Fruit fly (Drosophila melanogaster) whole organism, embryonic: ENCODE data around the gene CG11920.

ENCODE experiments used
- Ada2b ChIP-seq: fragments of 200-800 bp; sonication (Bioruptor generic); IDR thresholded peaks from 2 replicates; pipeline ENCODE4 v1.3.6; 2022; ENCODE audit warnings: missing biosample characterization, missing genetic modification characterization
- BEAF-32 ChIP-seq: fragments of 200-800 bp; sonication (Bioruptor generic); optimal IDR thresholded peaks from 3 replicates; lab custom pipeline; 2017; ENCODE audit warnings: missing biosample characterization, missing genetic modification characterization, mild to moderate bottlenecking, moderate library complexity, missing genetic modification reagents
- CG10147 ChIP-seq: fragments of 200-800 bp; sonication (Bioruptor generic); optimal IDR thresholded peaks from 2 replicates; lab custom pipeline; 2019; ENCODE audit warnings: missing biosample characterization, mild to moderate bottlenecking, missing genetic modification characterization, moderate library complexity
- CG10267 ChIP-seq: fragments of 200-800 bp; sonication (Bioruptor generic); optimal IDR thresholded peaks from 2 replicates; lab custom pipeline; 2018; ENCODE audit warnings: missing biosample characterization, mild to moderate bottlenecking, missing genetic modification characterization, moderate library complexity
- CG10321 ChIP-seq: fragments of 200-800 bp; sonication (Bioruptor generic); IDR thresholded peaks from 2 replicates; pipeline ENCODE4 v1.3.6; 2022; ENCODE audit warnings: missing biosample characterization, missing genetic modification characterization
- CG10959 ChIP-seq: fragments of 200-800 bp; sonication (Bioruptor generic); IDR thresholded peaks from 2 replicates; pipeline ENCODE4 v1.3.6; 2022; ENCODE audit warnings: missing biosample characterization, missing genetic modification characterization
- CG11560 ChIP-seq: fragments of 200-800 bp; sonication (Bioruptor generic); IDR thresholded peaks from 3 replicates; pipeline ENCODE4 v1.3.6; 2022; ENCODE audit warnings: missing biosample characterization, missing genetic modification characterization
- CG12744 ChIP-seq: fragments of 200-800 bp; sonication (Bioruptor generic); optimal IDR thresholded peaks from 2 replicates; lab custom pipeline; 2016; ENCODE audit warnings: missing biosample characterization, missing genetic modification characterization
- CG14965 ChIP-seq: fragments of 200-800 bp; sonication (Bioruptor generic); optimal IDR thresholded peaks from 2 replicates; lab custom pipeline; 2016; ENCODE audit warnings: missing biosample characterization, missing genetic modification characterization, borderline replicate concordance
- CG1647 ChIP-seq: fragments of 200-800 bp; sonication (Bioruptor generic); optimal IDR thresholded peaks from 3 replicates; lab custom pipeline; 2016; ENCODE audit warnings: missing biosample characterization, missing genetic modification characterization
- CG17385 ChIP-seq: fragments of 200-800 bp; sonication (Bioruptor generic); optimal IDR thresholded peaks from 3 replicates; lab custom pipeline; 2018; ENCODE audit warnings: missing biosample characterization, mild to moderate bottlenecking, missing genetic modification characterization
- CG18476 ChIP-seq: fragments of 200-800 bp; sonication (Bioruptor generic); optimal IDR thresholded peaks from 2 replicates; lab custom pipeline; 2016; ENCODE audit warnings: missing biosample characterization, mild to moderate bottlenecking, missing genetic modification characterization
- CG18619 ChIP-seq: fragments of 200-800 bp; sonication (Bioruptor generic); optimal IDR thresholded peaks from 3 replicates; lab custom pipeline; 2017; ENCODE audit warnings: missing biosample characterization, mild to moderate bottlenecking, missing genetic modification characterization
- CG2712 ChIP-seq: fragments of 200-800 bp; optimal IDR thresholded peaks from 3 replicates; lab custom pipeline; 2019; ENCODE audit warnings: missing biosample characterization, mild to moderate bottlenecking, missing genetic modification characterization, moderate library complexity
- CG30020 ChIP-seq: fragments of 200-800 bp; optimal IDR thresholded peaks from 2 replicates; lab custom pipeline; 2019; ENCODE audit warnings: missing biosample characterization, mild to moderate bottlenecking, missing genetic modification characterization, moderate library complexity
- CG32767 ChIP-seq: fragments of 200-800 bp; sonication (Bioruptor generic); IDR thresholded peaks from 2 replicates; pipeline ENCODE4 v1.3.6; 2022; ENCODE audit warnings: missing biosample characterization, missing genetic modification characterization
- CG32772 ChIP-seq: fragments of 200-800 bp; sonication (Bioruptor generic); IDR thresholded peaks from 2 replicates; pipeline ENCODE4 v1.3.6; 2022; ENCODE audit warnings: missing biosample characterization, missing genetic modification characterization
- CG4854 ChIP-seq: fragments of 200-800 bp; sonication (Bioruptor generic); optimal IDR thresholded peaks from 2 replicates; lab custom pipeline; 2016; ENCODE audit warnings: missing biosample characterization, missing genetic modification characterization, inconsistent platforms
- CG7745 ChIP-seq: fragments of 200-800 bp; sonication (Bioruptor generic); optimal IDR thresholded peaks from 2 replicates; lab custom pipeline; 2018; ENCODE audit warnings: missing biosample characterization, mild to moderate bottlenecking, missing genetic modification characterization, moderate library complexity
- CG8290 ChIP-seq, 3 experiments: fragments of 200-800 bp; sonication (Bioruptor generic); optimal IDR thresholded peaks; 2 replicates each; lab custom pipeline; 2016 to 2019; ENCODE audit warnings: missing biosample characterization in 3 of 3, missing genetic modification characterization in 3 of 3, mild to moderate bottlenecking in 2 of 3, moderate library complexity in 1 of 3
- CG8388 ChIP-seq: fragments of 200-800 bp; sonication (Bioruptor generic); optimal IDR thresholded peaks from 2 replicates; lab custom pipeline; 2019; ENCODE audit warnings: missing biosample characterization, mild to moderate bottlenecking, missing genetic modification characterization, moderate library complexity
- CG8924 ChIP-seq: fragments of 200-800 bp; optimal IDR thresholded peaks from 3 replicates; lab custom pipeline; 2019; ENCODE audit warnings: missing biosample characterization, mild to moderate bottlenecking, missing genetic modification characterization, moderate library complexity
- CoRest ChIP-seq: fragments of 200-800 bp; sonication (Bioruptor generic); optimal IDR thresholded peaks from 3 replicates; lab custom pipeline; 2018; ENCODE audit warnings: missing biosample characterization, mild to moderate bottlenecking, missing genetic modification characterization, moderate library complexity
- Dp ChIP-seq: fragments of 200-800 bp; sonication (Bioruptor generic); optimal IDR thresholded peaks from 2 replicates; lab custom pipeline; 2018; ENCODE audit warnings: missing biosample characterization, mild to moderate bottlenecking, missing genetic modification characterization, moderate library complexity
- Gug ChIP-seq: fragments of 200-800 bp; sonication (Bioruptor generic); IDR thresholded peaks from 4 replicates; pipeline ENCODE4 v1.3.6; 2022; ENCODE audit warnings: missing biosample characterization, missing genetic modification characterization
- HLH4C ChIP-seq: fragments of 200-800 bp; sonication (Bioruptor generic); IDR thresholded peaks from 3 replicates; pipeline ENCODE4 v1.3.6; 2022; ENCODE audit warnings: missing biosample characterization, missing genetic modification characterization; ENCODE audit not compliant: partially characterized antibody
- Hr78 ChIP-seq, 2 experiments: fragments of 200-800 bp in 1 of 2; fragments of >200 bp in 1 of 2; sonication (Bioruptor generic) in 1 of 2; optimal IDR thresholded peaks; 2 replicates each; lab custom pipeline; 2017 to 2019; ENCODE audit warnings: missing biosample characterization in 2 of 2, missing genetic modification characterization in 2 of 2, mild to moderate bottlenecking in 1 of 2, moderate library complexity in 1 of 2
- MBD-R2 ChIP-seq: fragments of 200-800 bp; sonication (Bioruptor generic); IDR thresholded peaks from 2 replicates; pipeline ENCODE4 v1.3.6; 2022; ENCODE audit warnings: missing biosample characterization, missing genetic modification characterization
- MTF-1 ChIP-seq: fragments of 200-800 bp; sonication (Bioruptor generic); optimal IDR thresholded peaks from 2 replicates; lab custom pipeline; 2018; ENCODE audit warnings: missing biosample characterization, mild to moderate bottlenecking, missing genetic modification characterization, borderline replicate concordance
- Mes4 ChIP-seq: fragments of 200-800 bp; sonication (Bioruptor generic); optimal IDR thresholded peaks from 2 replicates; lab custom pipeline; 2016; ENCODE audit warnings: missing biosample characterization, missing genetic modification characterization
- Nf-YC ChIP-seq: fragments of 200-800 bp; optimal IDR thresholded peaks from 3 replicates; lab custom pipeline; 2019; ENCODE audit warnings: missing biosample characterization, mild to moderate bottlenecking, missing genetic modification characterization, moderate library complexity
- Scr ChIP-seq: fragments of 200-800 bp; sonication (Bioruptor generic); IDR thresholded peaks from 2 replicates; pipeline ENCODE4 v1.3.6; 2022; ENCODE audit warnings: missing biosample characterization, missing genetic modification characterization; ENCODE audit not compliant: partially characterized antibody
- YL-1 ChIP-seq: fragments of 200-800 bp; sonication (Bioruptor generic); optimal IDR thresholded peaks from 3 replicates; lab custom pipeline; 2017; ENCODE audit warnings: missing biosample characterization, mild to moderate bottlenecking, missing genetic modification characterization
- ab ChIP-seq: fragments of 200-800 bp; sonication (Bioruptor generic); optimal IDR thresholded peaks from 2 replicates; lab custom pipeline; 2016; ENCODE audit warnings: missing biosample characterization, missing genetic modification characterization
- ap ChIP-seq: fragments of 200-800 bp; sonication (Bioruptor generic); IDR thresholded peaks from 2 replicates; pipeline ENCODE4 v1.3.6; 2022; ENCODE audit warnings: missing biosample characterization, missing genetic modification characterization
- chif ChIP-seq, 2 experiments: fragments of 200-800 bp; sonication (Bioruptor generic); optimal IDR thresholded peaks; 3 replicates each; lab custom pipeline; 2016; ENCODE audit warnings: missing biosample characterization in 2 of 2, missing genetic modification characterization in 2 of 2
- crol ChIP-seq: fragments of 200-800 bp; sonication (Bioruptor generic); IDR thresholded peaks from 2 replicates; pipeline ENCODE4 v1.3.6; 2022; ENCODE audit warnings: missing biosample characterization, missing genetic modification characterization
- gfzf ChIP-seq: fragments of 200-800 bp; sonication (Bioruptor generic); optimal IDR thresholded peaks from 2 replicates; lab custom pipeline; 2016; ENCODE audit warnings: missing biosample characterization, mild to moderate bottlenecking, missing genetic modification characterization, moderate library complexity
- kah ChIP-seq: fragments of 200-800 bp; sonication (Bioruptor generic); optimal IDR thresholded peaks from 2 replicates; lab custom pipeline; 2018; ENCODE audit warnings: missing biosample characterization, mild to moderate bottlenecking, missing genetic modification characterization
- klu ChIP-seq: fragments of 200-800 bp; sonication (Bioruptor generic); IDR thresholded peaks from 2 replicates; pipeline ENCODE4 v1.3.6; 2022; ENCODE audit warnings: missing biosample characterization, missing genetic modification characterization
- lbe ChIP-seq: fragments of 200-800 bp; sonication (Bioruptor generic); optimal IDR thresholded peaks from 2 replicates; lab custom pipeline; 2016; ENCODE audit warnings: missing biosample characterization, mild to moderate bottlenecking, missing genetic modification characterization
- mam ChIP-seq: fragments of 200-800 bp; sonication (Bioruptor generic); optimal IDR thresholded peaks from 3 replicates; lab custom pipeline; 2016; ENCODE audit warnings: missing biosample characterization, missing genetic modification characterization
- pfk ChIP-seq: fragments of 200-800 bp; sonication (Bioruptor generic); optimal IDR thresholded peaks from 2 replicates; lab custom pipeline; 2018; ENCODE audit warnings: missing biosample characterization, mild to moderate bottlenecking, missing genetic modification characterization, moderate library complexity
- pnt ChIP-seq: fragments of 200-800 bp; sonication (Bioruptor generic); optimal IDR thresholded peaks from 3 replicates; lab custom pipeline; 2016; ENCODE audit warnings: missing biosample characterization, missing genetic modification characterization
- pzg ChIP-seq: fragments of 200-800 bp; sonication (Bioruptor generic); optimal IDR thresholded peaks from 3 replicates; lab custom pipeline; 2018; ENCODE audit warnings: missing biosample characterization, mild to moderate bottlenecking, missing genetic modification characterization, moderate library complexity
- sens ChIP-seq: fragments of 200-800 bp; sonication (Bioruptor generic); peaks from one replicate; lab custom pipeline; 2016; ENCODE audit warnings: missing biosample characterization, missing genetic modification characterization
- sens-2 ChIP-seq: fragments of 200-800 bp; sonication (Bioruptor generic); IDR thresholded peaks from 2 replicates; pipeline ENCODE4 v1.3.6; 2022; ENCODE audit warnings: missing biosample characterization, missing genetic modification characterization
- sqz ChIP-seq: fragments of 200-800 bp; sonication (Bioruptor generic); optimal IDR thresholded peaks from 3 replicates; lab custom pipeline; 2018; ENCODE audit warnings: missing biosample characterization, mild to moderate bottlenecking, missing genetic modification characterization
- tgo ChIP-seq: fragments of 200-800 bp; sonication (Bioruptor generic); IDR thresholded peaks from 3 replicates; pipeline ENCODE4 v1.3.6; 2022; ENCODE audit warnings: missing biosample characterization, missing genetic modification characterization
- trem ChIP-seq: fragments of 200-800 bp; optimal IDR thresholded peaks from 3 replicates; lab custom pipeline; 2019; ENCODE audit warnings: missing biosample characterization, mild to moderate bottlenecking, missing genetic modification characterization, moderate library complexity
- ttk ChIP-seq: fragments of 200-800 bp; sonication (Bioruptor generic); IDR thresholded peaks from 2 replicates; pipeline ENCODE4 v2.1.2; 2022; ENCODE audit warnings: missing biosample characterization, missing genetic modification characterization

CG11920 gene

dm6 chr3R:25056016-25056415 is 18.7 kb upstream of the CG11920 start, which contains the start of the genes CG31111 and stac (continued):
- TF ChIP-seq sqz (no peak), CG2712 (tag; lab: Kevin White, UChicago) (peak; percentile 5), Dp (GFP tag; lab: Kevin White, UChicago) (peak; percentile 18), MTF-1 (no peak), Nf-YC (peak; percentile 5), CG10147 (peak; percentile 44), CG32772 (GFP tag; lab: Robert Waterston, UW) (no peak), CG4854 (no peak), HLH4C (GFP tag; lab: Robert Waterston, UW) (no peak), trem (tag; lab: Kevin White, UChicago) (peak; percentile 90), tgo (GFP tag; lab: Robert Waterston, UW) (no peak), pnt (GFP tag; lab: Kevin White, UChicago) (no peak), CG14965 (GFP tag; lab: Kevin White, UChicago) (no peak), pfk (peak; percentile 44), Gug (no peak), pzg (GFP tag; lab: Kevin White, UChicago) (peak; percentile 44), sens-2 (GFP tag; lab: Robert Waterston, UW) (no peak), crol (GFP tag; lab: Robert Waterston, UW) (no peak), Hr78 (GFP tag; optimal IDR thresholded peaks at IDR 0.05; lab: Kevin White, UChicago) (no peak), klu (no peak), Ada2b (GFP tag; lab: Robert Waterston, UW) (no peak), CG18619 (no peak), CG8290 (GFP tag; optimal IDR thresholded peaks at IDR 0.05; lab: Kevin White, UChicago) (no peak), CG8290 (tag; optimal IDR thresholded peaks at IDR 0.05; lab: Kevin White, UChicago) (no peak), YL-1 (peak; percentile 38), BEAF-32 (peak; percentile 29), chif (GFP tag; optimal IDR thresholded peaks at IDR 0.05; lab: Kevin White, UChicago) (no peak), CG8924 (tag; lab: Kevin White, UChicago) (peak; percentile 37), ap (GFP tag; lab: Robert Waterston, UW) (no peak), CG8388 (no peak), CG17385 (GFP tag; lab: Kevin White, UChicago) (peak; percentile 19), MBD-R2 (GFP tag; lab: Robert Waterston, UW) (peak; percentile 65), CG30020 (tag; lab: Kevin White, UChicago) (peak; percentile 76), Mes4 (GFP tag; lab: Kevin White, UChicago) (no peak), CG32767 (GFP tag; lab: Robert Waterston, UW) (no peak), CG1647 (GFP tag; lab: Kevin White, UChicago) (no peak), kah (GFP tag; lab: Kevin White, UChicago) (no peak), CG18476 (GFP tag; lab: Kevin White, UChicago) (no peak), mam (GFP tag; lab: Kevin White, UChicago) (no peak), CoRest (tag; lab: Kevin White, UChicago) (no peak), CG7745 (no peak), gfzf (GFP tag; lab: Kevin White, UChicago) (peak; percentile 49), ab (GFP tag; lab: Kevin White, UChicago) (no peak), lbe (GFP tag; lab: Kevin White, UChicago) (peak; percentile 49), Scr (GFP tag; lab: Robert Waterston, UW) (peak; percentile 37), CG10267 (tag; lab: Kevin White, UChicago) (peak; percentile 4), ttk (no peak), CG11560 (no peak), CG10959 (no peak), CG12744 (GFP tag; lab: Kevin White, UChicago) (no peak), sens (GFP tag; lab: Kevin White, UChicago) (peak; percentile 53), CG10321 (GFP tag; lab: Robert Waterston, UW) (no peak)
